Fruit fly (Drosophila melanogaster): ENCODE measurements around the gene CASK.

- TF ChIP-seq Hey (tag; optimal IDR thresholded peaks at IDR 0.05) (no peak), ham (GFP tag; IDR thresholded peaks at IDR 0.05) (no peak), kay (GFP tag; optimal IDR thresholded peaks at IDR 0.05) (no peak), CG31388 (GFP tag; optimal IDR thresholded peaks at IDR 0.05) (no peak), h (optimal IDR thresholded peaks at IDR 0.05) (no peak), Spps (tag; optimal IDR thresholded peaks at IDR 0.05) (peak; percentile 47), CG9437 (GFP tag; optimal IDR thresholded peaks at IDR 0.05) (no peak), cad (GFP tag; optimal IDR thresholded peaks at IDR 0.05) (no peak), CG17612 (GFP tag; IDR thresholded peaks at IDR 0.05) (no peak), lola (GFP tag; optimal IDR thresholded peaks at IDR 0.05) (peak in 1 of 3 experiments; percentile 41)
Measured at dm6 chr3R:21825140-21825539, 2.7 kb upstream of the CASK start.
